Worm (Caenorhabditis elegans) whole organism, young adult: ENCODE results near the gene F39G3.3.

Experiments used
- B0019.2 ChIP-seq: fragments of 200-800 bp; sonication (Bioruptor generic); conservative IDR thresholded peaks from 2 replicates; pipeline ENCODE4 v1.3.6; 2022; ENCODE audit warnings: missing genetic modification reagents, missing genetic modification characterization, missing compliant biosample characterization
- C17E4.6 ChIP-seq: fragments of 200-800 bp; sonication (Bioruptor generic); IDR thresholded peaks from 2 replicates; pipeline ENCODE4 v1.3.6; 2022; ENCODE audit warnings: missing genetic modification reagents, missing genetic modification characterization, missing compliant biosample characterization
- D2030.7 ChIP-seq: fragments of 200-800 bp; sonication (Bioruptor generic); IDR thresholded peaks from 2 replicates; pipeline ENCODE4 v1.3.6; 2022; ENCODE audit warnings: missing genetic modification reagents, missing genetic modification characterization, missing compliant biosample characterization
- F10E7.11 ChIP-seq: sonication (generic microtip); optimal IDR thresholded peaks from 2 replicates; lab custom pipeline; 2017; ENCODE audit warnings: mild to moderate bottlenecking, missing genetic modification characterization, moderate library complexity, missing compliant biosample characterization
- F22D6.2 ChIP-seq: sonication (generic microtip); optimal IDR thresholded peaks from 2 replicates; lab custom pipeline; 2016; ENCODE audit warnings: mild to moderate bottlenecking, missing genetic modification characterization, missing compliant biosample characterization
- F23B12.7 ChIP-seq: sonication (generic microtip); optimal IDR thresholded peaks from 2 replicates; lab custom pipeline; 2017; ENCODE audit warnings: missing genetic modification characterization, mild to moderate bottlenecking, missing compliant biosample characterization, antibody characterized with exemption, moderate library complexity; ENCODE audit not compliant: insufficient read depth
- F39B2.1 ChIP-seq: fragments of 200-800 bp; sonication (Bioruptor generic); IDR thresholded peaks from 2 replicates; pipeline ENCODE4 v1.3.6; 2022; ENCODE audit warnings: missing genetic modification reagents, missing genetic modification characterization, missing compliant biosample characterization
- F57A8.1 ChIP-seq: fragments of 200-800 bp; sonication (Bioruptor generic); optimal IDR thresholded peaks from 2 replicates; lab custom pipeline; 2018; ENCODE audit warnings: mild to moderate bottlenecking, missing genetic modification characterization, moderate library complexity, missing compliant biosample characterization
- F57C9.4 ChIP-seq: sonication (generic microtip); optimal IDR thresholded peaks from 2 replicates; lab custom pipeline; 2017; ENCODE audit warnings: mild to moderate bottlenecking, missing genetic modification characterization, missing compliant biosample characterization
- K12H6.12 ChIP-seq: fragments of 200-800 bp; sonication (Bioruptor generic); optimal IDR thresholded peaks from 2 replicates; lab custom pipeline; 2018; ENCODE audit warnings: mild to moderate bottlenecking, missing genetic modification characterization, missing compliant biosample characterization
- Y53F4B.3 ChIP-seq: fragments of 200-800 bp; sonication (Bioruptor generic); IDR thresholded peaks from 2 replicates; pipeline ENCODE4 v1.3.6; 2022; ENCODE audit warnings: missing genetic modification reagents, missing genetic modification characterization, missing compliant biosample characterization
- Y95B8A.8 ChIP-seq: fragments of 200-800 bp; sonication (Bioruptor generic); IDR thresholded peaks from 2 replicates; pipeline ENCODE4 v1.3.6; 2022; ENCODE audit warnings: missing genetic modification reagents, missing genetic modification characterization, missing compliant biosample characterization
- ZK185.1 ChIP-seq: sonication (generic microtip); optimal IDR thresholded peaks from 2 replicates; lab custom pipeline; 2016; ENCODE audit warnings: mild to moderate bottlenecking, missing genetic modification characterization, missing compliant biosample characterization; ENCODE audit not compliant: poor library complexity, severe bottlenecking
- akir-1 ChIP-seq: fragments of 200-800 bp; sonication (Bioruptor generic); optimal IDR thresholded peaks from 2 replicates; lab custom pipeline; 2018; ENCODE audit warnings: mild to moderate bottlenecking, missing genetic modification characterization, moderate library complexity, missing compliant biosample characterization
- aptf-2 ChIP-seq: fragments of 200-800 bp; sonication (Bioruptor generic); conservative IDR thresholded peaks from 2 replicates; pipeline ENCODE4 v1.3.6; 2022; ENCODE audit warnings: missing genetic modification reagents, missing genetic modification characterization, missing compliant biosample characterization
- attf-6 ChIP-seq: fragments of 200-800 bp; sonication (Bioruptor generic); IDR thresholded peaks from 2 replicates; pipeline ENCODE4 v1.3.6; 2022; ENCODE audit warnings: missing genetic modification reagents, missing genetic modification characterization, missing compliant biosample characterization
- cebp-2 ChIP-seq: fragments of 200-800 bp; sonication (Bioruptor generic); IDR thresholded peaks from 2 replicates; pipeline ENCODE4 v1.3.6; 2022; ENCODE audit warnings: missing genetic modification characterization, missing compliant biosample characterization
- ceh-100 ChIP-seq: fragments of 200-800 bp; sonication (Bioruptor generic); IDR thresholded peaks from 2 replicates; pipeline ENCODE4 v1.3.6; 2022; ENCODE audit warnings: missing genetic modification reagents, missing genetic modification characterization, missing compliant biosample characterization
- ceh-58 ChIP-seq: fragments of 200-800 bp; sonication (Bioruptor generic); IDR thresholded peaks from 2 replicates; pipeline ENCODE4 v1.3.6; 2022; ENCODE audit warnings: missing genetic modification characterization, missing compliant biosample characterization
- dox-1 ChIP-seq: fragments of 200-800 bp; sonication (Bioruptor generic); IDR thresholded peaks from 2 replicates; pipeline ENCODE4 v1.3.6; 2022; ENCODE audit warnings: missing genetic modification reagents, missing genetic modification characterization, missing compliant biosample characterization
- dpff-1 ChIP-seq: sonication (generic microtip); optimal IDR thresholded peaks from 2 replicates; lab custom pipeline; 2017; ENCODE audit warnings: mild to moderate bottlenecking, missing genetic modification characterization, missing compliant biosample characterization
- ets-4 ChIP-seq: fragments of 200-800 bp; sonication (Bioruptor generic); optimal IDR thresholded peaks from 2 replicates; lab custom pipeline; 2018; ENCODE audit warnings: mild to moderate bottlenecking, missing genetic modification characterization, missing compliant biosample characterization
- fkh-3 ChIP-seq: sonication (generic microtip); optimal IDR thresholded peaks from 2 replicates; lab custom pipeline; 2016; ENCODE audit warnings: mild to moderate bottlenecking, missing genetic modification characterization, missing compliant biosample characterization
- hlh-12 ChIP-seq: sonication (generic microtip); optimal IDR thresholded peaks from 2 replicates; lab custom pipeline; 2016; ENCODE audit warnings: missing genetic modification characterization, missing compliant biosample characterization
- hmg-1.2 ChIP-seq: fragments of 200-800 bp; sonication (Bioruptor generic); IDR thresholded peaks from 2 replicates; pipeline ENCODE4 v1.3.6; 2022; ENCODE audit warnings: missing genetic modification reagents, missing genetic modification characterization, missing compliant biosample characterization
- hmg-20 ChIP-seq: fragments of 200-800 bp; sonication (Bioruptor generic); IDR thresholded peaks from 2 replicates; pipeline ENCODE4 v1.3.6; 2022; ENCODE audit warnings: missing genetic modification reagents, missing genetic modification characterization, missing compliant biosample characterization
- let-526 ChIP-seq: fragments of 200-800 bp; sonication (Bioruptor generic); IDR thresholded peaks from 2 replicates; pipeline ENCODE4 v1.3.6; 2022; ENCODE audit warnings: missing genetic modification reagents, missing genetic modification characterization, missing compliant biosample characterization
- lsy-27 ChIP-seq: sonication (generic microtip); optimal IDR thresholded peaks from 2 replicates; lab custom pipeline; 2017; ENCODE audit warnings: missing genetic modification characterization, mild to moderate bottlenecking, missing compliant biosample characterization, antibody characterized with exemption, missing genotype, borderline replicate concordance; ENCODE audit not compliant: insufficient read depth
- nhr-80 ChIP-seq: sonication (generic microtip); optimal IDR thresholded peaks from 2 replicates; lab custom pipeline; 2016; ENCODE audit warnings: missing genetic modification characterization, missing compliant biosample characterization
- sea-2 ChIP-seq: fragments of 200-800 bp; sonication (Bioruptor generic); IDR thresholded peaks from 2 replicates; pipeline ENCODE4 v1.3.6; 2022; ENCODE audit warnings: missing genetic modification characterization, missing compliant biosample characterization
- tbp1 ChIP-seq: fragments of 200-800 bp; sonication (Bioruptor generic); optimal IDR thresholded peaks from 2 replicates; lab custom pipeline; 2018; ENCODE audit warnings: mild to moderate bottlenecking, missing genetic modification characterization, missing compliant biosample characterization
- unc-62 ChIP-seq: fragments of 150-350 bp; optimal IDR thresholded peaks from 2 replicates; lab custom pipeline; 2014; ENCODE audit warnings: missing biosample characterization, missing genetic modification reagents, missing genetic modification characterization
- zim-3 ChIP-seq: sonication (generic microtip); optimal IDR thresholded peaks from 2 replicates; lab custom pipeline; 2017; ENCODE audit warnings: mild to moderate bottlenecking, missing genetic modification characterization, moderate library complexity, missing compliant biosample characterization
- ztf-18 ChIP-seq: sonication (generic microtip); optimal IDR thresholded peaks from 2 replicates; lab custom pipeline; 2016; ENCODE audit warnings: missing genotype, mild to moderate bottlenecking, missing genetic modification characterization, missing compliant biosample characterization
- ztf-25 ChIP-seq: fragments of 200-800 bp; sonication (Bioruptor generic); IDR thresholded peaks from 2 replicates; pipeline ENCODE4 v1.3.6; 2022; ENCODE audit warnings: missing genetic modification reagents, missing genetic modification characterization, missing compliant biosample characterization
- ztf-3 ChIP-seq: fragments of 200-800 bp; sonication (Bioruptor generic); optimal IDR thresholded peaks from 2 replicates; lab custom pipeline; 2018; ENCODE audit warnings: mild to moderate bottlenecking, missing genetic modification characterization, missing compliant biosample characterization

F39G3.3 gene

ce11 chrV:4693282-4693588 lies 38.5 kb upstream of the F39G3.3 start:
- TF ChIP-seq F57A8.1 (GFP tag; lab: Kevin White, UChicago) (no peak), fkh-3 (no peak), ztf-18 (tag; lab: Kevin White, UChicago) (no peak), zim-3 (tag; lab: Kevin White, UChicago) (no peak), ztf-25 (GFP tag; lab: Robert Waterston, UW) (no peak), let-526 (GFP tag; lab: Robert Waterston, UW) (no peak), hmg-20 (GFP tag; lab: Robert Waterston, UW) (no peak), ceh-100 (GFP tag; lab: Robert Waterston, UW) (no peak), tbp1 (GFP tag; lab: Kevin White, UChicago) (no peak), dpff-1 (no peak), hmg-1.2 (no peak), F39B2.1 (GFP tag; lab: Robert Waterston, UW) (no peak), ztf-3 (no peak), nhr-80 (tag; lab: Kevin White, UChicago) (no peak), cebp-2 (GFP tag; lab: Robert Waterston, UW) (no peak), C17E4.6 (GFP tag; lab: Robert Waterston, UW) (no peak), F22D6.2 (no peak), unc-62 (GFP tag; lab: Kevin White, UChicago) (no peak), F57C9.4 (tag; lab: Kevin White, UChicago) (no peak), aptf-2 (no peak)
- TF ChIP-seq, all 124 proteins: peak for 0

ce11 chrV:4694466-4695092 lies 37.1 kb upstream of the F39G3.3 start:
- TF ChIP-seq hmg-1.2 (no peak), ceh-58 (GFP tag; lab: Robert Waterston, UW) (no peak), dpff-1 (peak; percentile 16), F10E7.11 (tag; lab: Kevin White, UChicago) (no peak), Y95B8A.8 (GFP tag; lab: Robert Waterston, UW) (no peak), hlh-12 (tag; lab: Kevin White, UChicago) (no peak), ZK185.1 (no peak), K12H6.12 (tag; lab: Kevin White, UChicago) (peak; percentile 26), F22D6.2 (no peak)

ce11 chrV:4698675-4699074 lies 33.0 kb upstream of the F39G3.3 start:
- TF ChIP-seq ztf-18 (tag; lab: Kevin White, UChicago): no peak
- TF ChIP-seq F23B12.7 (tag; lab: Kevin White, UChicago): no peak
- no peak for TF ChIP-seq lsy-27 (tag; lab: Kevin White, UChicago)
- TF ChIP-seq Y53F4B.3 (GFP tag; lab: Robert Waterston, UW): no peak
- TF ChIP-seq cebp-2 (GFP tag; lab: Robert Waterston, UW): no peak
- TF ChIP-seq akir-1: no peak
- TF ChIP-seq dox-1: no peak
- no peak for TF ChIP-seq D2030.7
- TF ChIP-seq ets-4: no peak
- TF ChIP-seq attf-6 (GFP tag; lab: Robert Waterston, UW): no peak
- TF ChIP-seq sea-2 (GFP tag; lab: Robert Waterston, UW): no peak
- TF ChIP-seq B0019.2 (GFP tag; lab: Robert Waterston, UW): no peak
